Worm (Caenorhabditis elegans) whole organism, L3 larva: ENCODE measurements around the gene C46C2.5.

Source experiments
- egl-27 ChIP-seq: sonication (generic microtip); optimal IDR thresholded peaks from 4 replicates; lab custom pipeline; 2017; ENCODE audit warnings: missing biosample characterization, missing genetic modification reagents, missing genetic modification characterization
- fkh-10 ChIP-seq: sonication (generic microtip); optimal IDR thresholded peaks from 2 replicates; lab custom pipeline; 2017; ENCODE audit warnings: missing biosample characterization, missing genetic modification reagents, missing genetic modification characterization
- hmg-11 ChIP-seq: sonication (generic microtip); optimal IDR thresholded peaks from 2 replicates; lab custom pipeline; 2016; ENCODE audit warnings: missing genetic modification characterization, missing compliant biosample characterization
- lin-39 ChIP-seq: fragments of 150-350 bp; optimal IDR thresholded peaks from 2 replicates; lab custom pipeline; 2018; ENCODE audit warnings: missing biosample characterization, missing genetic modification reagents, missing genetic modification characterization
- nhr-12 ChIP-seq: fragments of 150-350 bp; optimal IDR thresholded peaks from 2 replicates; lab custom pipeline; 2014; ENCODE audit warnings: missing biosample characterization, missing genetic modification characterization
- nhr-77 ChIP-seq: fragments of 150-350 bp; optimal IDR thresholded peaks from 2 replicates; lab custom pipeline; 2014; ENCODE audit warnings: missing biosample characterization, missing genetic modification characterization
- unc-62 ChIP-seq: fragments of 150-350 bp; sonication (generic microtip); optimal IDR thresholded peaks from 4 replicates; lab custom pipeline; 2014; ENCODE audit warnings: missing biosample characterization, missing genetic modification reagents, missing genetic modification characterization
- ztf-11 ChIP-seq: fragments of 150-350 bp; optimal IDR thresholded peaks from 2 replicates; lab custom pipeline; 2014; ENCODE audit warnings: missing biosample characterization, missing genetic modification characterization

DNA sequence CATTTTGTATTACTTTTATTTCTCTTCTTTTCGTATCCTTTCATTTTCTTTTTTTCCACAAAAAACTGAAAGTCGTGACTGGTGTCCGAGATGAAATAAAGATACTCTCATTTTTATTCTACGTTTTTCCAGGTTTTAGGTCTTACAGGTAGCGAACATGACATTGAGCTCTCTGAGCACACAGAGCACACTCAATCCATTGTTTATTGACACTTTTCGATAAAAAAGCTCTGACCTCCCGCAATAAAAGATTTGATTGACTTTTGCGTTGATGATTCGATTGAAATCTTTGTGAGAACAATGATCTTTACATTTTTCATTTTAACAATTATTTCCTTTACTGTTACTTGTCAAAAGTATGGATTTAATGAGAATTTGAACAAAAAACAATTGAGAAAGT, 19.7 kb upstream of the C46C2.5 start, which contains the start of gene C46C2.6:
- TF ChIP-seq egl-27 (tag; lab: Kevin White, UChicago): no peak
- no peak for TF ChIP-seq fkh-10 (GFP tag; lab: Kevin White, UChicago)
- no peak for TF ChIP-seq unc-62 (GFP tag; lab: Kevin White, UChicago)
- no peak for TF ChIP-seq lin-39 (tag; lab: Kevin White, UChicago)
- TF ChIP-seq hmg-11 (tag; lab: Kevin White, UChicago): no peak
- no peak for TF ChIP-seq nhr-77 (tag; lab: Kevin White, UChicago)
- no peak for TF ChIP-seq ztf-11 (tag; lab: Kevin White, UChicago)
- no peak for TF ChIP-seq nhr-12 (tag; lab: Kevin White, UChicago)
